Worm (Caenorhabditis elegans) whole organism, midembryonic: Measurements from ENCODE around the gene Y66A7A.9.

Experiments
- T22C8.4 ChIP-seq: fragments of 200-800 bp; sonication (Bioruptor generic); IDR thresholded peaks from 2 replicates; pipeline ENCODE4 v1.3.6; 2022; ENCODE audit warnings: missing genetic modification characterization, missing compliant biosample characterization
- cog-1 ChIP-seq: sonication (generic microtip); optimal IDR thresholded peaks from 2 replicates; lab custom pipeline; 2016; ENCODE audit warnings: missing genetic modification characterization, missing compliant biosample characterization
- flt-1 ChIP-seq: fragments of 200-800 bp; sonication (Bioruptor generic); IDR thresholded peaks from 2 replicates; pipeline ENCODE4 v1.3.6; 2022; ENCODE audit warnings: missing genetic modification characterization, missing compliant biosample characterization
- klf-2 ChIP-seq: fragments of 200-800 bp; sonication (Bioruptor generic); conservative IDR thresholded peaks from 2 replicates; pipeline ENCODE4 v1.3.6; 2022; ENCODE audit warnings: missing genetic modification reagents, missing genetic modification characterization, missing compliant biosample characterization
- med-1 ChIP-seq: sonication (generic microtip); optimal IDR thresholded peaks from 2 replicates; lab custom pipeline; 2017; ENCODE audit warnings: missing genetic modification characterization, mild to moderate bottlenecking, missing compliant biosample characterization, antibody characterized with exemption, missing genetic modification reagents; ENCODE audit not compliant: insufficient read depth
- ref-1 ChIP-seq: fragments of 200-800 bp; sonication (Bioruptor generic); conservative IDR thresholded peaks from 2 replicates; pipeline ENCODE4 v1.3.6; 2022; ENCODE audit warnings: missing genetic modification reagents, missing genetic modification characterization, missing compliant biosample characterization
- tab-1 ChIP-seq: fragments of 200-800 bp; sonication (Bioruptor generic); IDR thresholded peaks from 2 replicates; pipeline ENCODE4 v1.3.6; 2022; ENCODE audit warnings: missing genetic modification characterization, missing compliant biosample characterization
- ztf-23 ChIP-seq: fragments of 200-800 bp; sonication (Bioruptor generic); IDR thresholded peaks from 2 replicates; pipeline ENCODE4 v1.3.6; 2022; ENCODE audit warnings: missing genetic modification reagents, missing genetic modification characterization, missing compliant biosample characterization
- ztf-29 ChIP-seq: fragments of 200-800 bp; sonication (Bioruptor generic); IDR thresholded peaks from 2 replicates; pipeline ENCODE4 v1.3.6; 2022; ENCODE audit warnings: missing genetic modification reagents, missing genetic modification characterization, missing compliant biosample characterization

The Y66A7A.9 gene

DNA sequence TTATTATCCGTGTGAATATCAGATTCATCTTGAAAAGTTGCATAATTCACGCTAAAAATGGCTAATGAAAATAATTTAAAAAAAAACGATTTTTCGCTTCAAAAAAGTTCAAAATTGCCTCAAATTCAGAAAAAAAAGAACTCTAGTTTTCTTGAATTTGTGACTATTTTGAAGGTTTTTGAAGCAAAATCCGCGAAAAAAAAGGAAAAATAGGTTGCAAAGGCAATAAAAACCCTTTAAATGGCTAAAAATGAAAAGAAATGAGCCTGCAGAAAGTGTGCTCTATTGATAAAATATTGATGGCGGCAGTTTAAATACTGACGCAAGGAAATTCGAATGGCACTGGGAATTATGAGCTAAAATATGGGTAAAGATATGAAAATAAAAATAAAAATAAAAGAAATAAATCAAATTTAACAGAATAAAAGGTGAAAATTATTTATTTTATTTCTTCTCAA lies 31.8 kb downstream of the Y66A7A.9 start, which contains the start of gene Y66D12A.7:
Gene Y66D12A.7 (minus strand): TSS at position 51 of the 458 bp plus-strand sequence.
- TF ChIP-seq ref-1 (no peak), T22C8.4 (GFP tag; lab: Robert Waterston, UW) (no peak), ztf-23 (GFP tag; lab: Robert Waterston, UW) (no peak), tab-1 (GFP tag; lab: Robert Waterston, UW) (no peak), med-1 (GFP tag; lab: Kevin White, UChicago) (no peak), cog-1 (tag; lab: Kevin White, UChicago) (no peak), flt-1 (GFP tag; lab: Robert Waterston, UW) (no peak), ztf-29 (GFP tag; lab: Robert Waterston, UW) (no peak), klf-2 (GFP tag; lab: Robert Waterston, UW) (no peak)

DNA sequence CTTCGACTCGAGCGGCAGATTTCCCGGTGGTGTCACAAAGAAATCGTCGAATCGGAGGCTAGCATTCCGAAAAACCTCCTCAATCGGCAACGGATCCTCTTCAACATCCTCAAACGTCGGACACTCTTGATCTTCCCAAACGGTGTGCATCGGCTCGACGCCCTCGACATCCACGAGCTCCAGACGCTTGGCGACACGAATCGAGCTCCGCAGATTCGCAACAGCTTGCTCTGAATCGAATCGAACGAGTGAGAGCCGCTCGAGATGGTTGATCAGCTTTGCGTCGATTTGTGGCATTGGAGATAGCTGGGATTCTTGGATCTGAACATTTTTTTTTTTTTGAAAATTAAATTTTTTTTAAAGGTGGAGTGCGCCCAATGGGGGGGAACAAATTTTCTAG lies 32.9 kb downstream of the Y66A7A.9 start:
- TF ChIP-seq klf-2 (GFP tag; lab: Robert Waterston, UW) (no peak), flt-1 (GFP tag; lab: Robert Waterston, UW) (no peak), tab-1 (GFP tag; lab: Robert Waterston, UW) (no peak), cog-1 (tag; lab: Kevin White, UChicago) (no peak), T22C8.4 (GFP tag; lab: Robert Waterston, UW) (no peak), ztf-23 (GFP tag; lab: Robert Waterston, UW) (no peak), ref-1 (no peak), med-1 (GFP tag; lab: Kevin White, UChicago) (no peak), ztf-29 (GFP tag; lab: Robert Waterston, UW) (no peak)

DNA sequence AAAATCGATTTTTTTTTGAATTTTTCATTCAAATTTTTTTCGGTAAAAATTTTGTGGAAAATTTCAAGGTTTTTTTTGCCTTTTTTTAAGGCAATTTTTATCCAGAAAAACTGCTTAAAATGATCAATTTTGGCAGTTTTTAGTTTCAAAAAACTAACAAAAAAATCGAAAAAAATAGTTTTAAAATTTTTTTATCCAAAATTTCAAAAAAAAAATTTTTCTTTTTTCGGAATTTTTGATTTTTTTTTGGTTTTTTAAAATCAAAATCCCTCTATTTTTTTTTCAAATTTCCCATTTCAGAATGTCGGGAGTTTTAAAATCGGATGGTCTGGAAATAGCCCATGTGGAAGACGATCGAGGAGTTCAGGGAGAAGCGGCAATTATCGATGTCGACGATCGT lies 38.4 kb downstream of the Y66A7A.9 start, which contains the start of gene Y66D12A.8:
Gene Y66D12A.8 (plus strand): TSS at position 301 of the 400 bp plus-strand sequence.
- TF ChIP-seq ref-1 (no peak), cog-1 (tag; lab: Kevin White, UChicago) (no peak), klf-2 (GFP tag; lab: Robert Waterston, UW) (no peak), T22C8.4 (GFP tag; lab: Robert Waterston, UW) (no peak), ztf-23 (GFP tag; lab: Robert Waterston, UW) (no peak), tab-1 (GFP tag; lab: Robert Waterston, UW) (no peak), flt-1 (GFP tag; lab: Robert Waterston, UW) (no peak), med-1 (GFP tag; lab: Kevin White, UChicago) (no peak)

DNA sequence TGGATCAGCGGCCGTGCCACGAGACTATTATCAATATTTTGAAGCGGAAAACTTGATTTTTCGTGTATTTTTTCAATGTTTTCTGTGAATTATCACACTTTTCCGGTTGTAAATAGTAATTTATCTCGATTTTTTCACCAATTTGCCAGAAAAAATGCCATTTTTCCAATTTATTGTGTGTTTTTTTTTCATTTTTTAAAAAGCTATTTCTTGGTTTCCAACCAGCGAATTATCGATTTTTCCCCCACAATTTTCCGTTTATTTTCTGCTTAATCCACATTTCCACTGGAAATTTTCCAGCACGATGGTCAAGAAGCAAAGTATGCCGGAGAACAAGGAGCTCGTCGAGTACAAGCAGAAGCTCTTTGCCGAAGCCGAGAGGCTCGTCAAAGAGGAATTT lies 44.4 kb downstream of the Y66A7A.9 start, which contains the start of gene psme-3:
Gene psme-3 (plus strand): TSS at position 301 of the 400 bp plus-strand sequence.
- TF ChIP-seq tab-1 (GFP tag; lab: Robert Waterston, UW) (no peak), med-1 (GFP tag; lab: Kevin White, UChicago) (no peak), ref-1 (no peak), klf-2 (GFP tag; lab: Robert Waterston, UW) (no peak), T22C8.4 (GFP tag; lab: Robert Waterston, UW) (no peak), ztf-29 (GFP tag; lab: Robert Waterston, UW) (no peak), cog-1 (tag; lab: Kevin White, UChicago) (no peak), flt-1 (GFP tag; lab: Robert Waterston, UW) (no peak), ztf-23 (GFP tag; lab: Robert Waterston, UW) (no peak)

DNA sequence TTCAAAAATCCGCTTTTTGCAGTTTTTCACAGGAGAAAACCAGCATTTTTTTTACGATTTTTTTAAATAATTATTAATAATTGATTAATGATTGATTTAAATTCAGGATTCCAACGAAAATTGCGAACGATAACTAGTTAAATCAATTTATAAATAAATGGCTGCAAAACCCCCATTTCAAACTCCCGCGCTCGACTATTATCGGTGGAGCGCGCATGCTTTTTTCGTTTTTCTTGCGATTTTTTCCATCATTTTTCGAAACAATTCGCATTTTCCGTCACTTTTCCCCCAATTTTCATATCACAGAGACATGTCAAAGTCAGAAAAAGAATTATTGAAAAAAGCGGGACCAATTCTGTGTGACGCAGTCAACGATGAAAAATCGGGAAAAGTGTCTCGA lies 46.7 kb downstream of the Y66A7A.9 start, which contains the start of gene Y66D12A.10:
Gene Y66D12A.10 (plus strand): TSS at position 273 of the 400 bp plus-strand sequence.
- TF ChIP-seq cog-1 (tag; lab: Kevin White, UChicago) (no peak), med-1 (GFP tag; lab: Kevin White, UChicago) (no peak), ref-1 (no peak), klf-2 (GFP tag; lab: Robert Waterston, UW) (no peak), T22C8.4 (GFP tag; lab: Robert Waterston, UW) (no peak), tab-1 (GFP tag; lab: Robert Waterston, UW) (no peak), ztf-23 (GFP tag; lab: Robert Waterston, UW) (no peak), ztf-29 (GFP tag; lab: Robert Waterston, UW) (no peak)

DNA sequence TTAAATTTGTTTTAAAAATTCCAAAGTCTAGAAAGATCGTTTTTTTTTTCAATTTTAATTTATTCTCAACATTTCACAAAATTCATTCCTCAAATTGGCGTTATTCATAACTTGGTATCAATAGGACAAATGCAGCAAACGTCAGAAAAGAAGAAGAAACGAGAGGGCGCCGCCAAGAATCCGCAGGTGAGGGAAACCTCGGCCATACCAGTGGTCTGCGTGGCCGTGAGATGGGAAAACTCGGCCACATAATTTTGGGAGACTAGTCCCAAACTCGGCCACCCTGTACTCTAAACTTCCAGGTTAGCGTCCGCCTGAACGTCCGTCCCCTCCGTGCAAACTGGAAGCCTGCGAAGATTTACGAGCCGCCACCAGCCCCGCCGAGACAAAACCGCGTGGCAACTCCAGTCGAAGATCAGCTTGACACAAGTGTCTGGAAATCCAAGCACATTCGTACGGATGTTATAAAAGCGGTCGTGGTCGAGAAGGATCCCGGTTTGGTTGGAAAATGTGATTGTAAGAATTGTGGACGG lies 48.8 kb downstream of the Y66A7A.9 start, which contains the start of gene Y66D12A.11:
Gene Y66D12A.11 (plus strand): TSS at position 51 of the 533 bp plus-strand sequence.
- TF ChIP-seq klf-2 (GFP tag; lab: Robert Waterston, UW) (no peak), ref-1 (no peak), tab-1 (GFP tag; lab: Robert Waterston, UW) (0 out of 2 replicates have a peak, but pooled peaks have one; percentile 55), ztf-23 (GFP tag; lab: Robert Waterston, UW) (no peak), T22C8.4 (GFP tag; lab: Robert Waterston, UW) (no peak)

DNA sequence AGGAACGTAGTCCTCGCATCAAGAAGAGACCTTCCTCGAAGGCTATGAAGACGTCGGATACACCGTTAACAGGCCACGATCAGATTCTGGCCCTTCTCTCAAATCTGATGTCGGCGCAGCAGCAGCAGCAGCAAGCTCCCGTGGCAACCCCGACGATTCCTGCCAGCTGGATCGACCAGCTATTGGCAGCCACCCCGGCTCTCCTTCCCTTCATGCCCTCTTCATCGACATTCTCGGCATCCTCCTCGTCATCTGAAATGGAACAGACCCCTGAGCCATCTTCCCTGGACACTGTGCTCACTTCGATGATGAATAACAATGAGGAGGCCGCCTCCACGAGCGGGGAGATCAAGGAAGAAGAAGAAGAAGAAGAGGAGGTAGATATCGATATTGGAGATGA lies 50.7 kb downstream of the Y66A7A.9 start:
- TF ChIP-seq ztf-23 (GFP tag; lab: Robert Waterston, UW) (no peak), klf-2 (GFP tag; lab: Robert Waterston, UW) (no peak), med-1 (GFP tag; lab: Kevin White, UChicago) (no peak), flt-1 (GFP tag; lab: Robert Waterston, UW) (no peak), tab-1 (GFP tag; lab: Robert Waterston, UW) (no peak), ztf-29 (GFP tag; lab: Robert Waterston, UW) (no peak), cog-1 (tag; lab: Kevin White, UChicago) (no peak), T22C8.4 (GFP tag; lab: Robert Waterston, UW) (no peak)
